Worm (Caenorhabditis elegans) whole organism, late embryonic: ENCODE data around the gene srh-184.

Experiments used
- C08G9.2 ChIP-seq: sonication (generic microtip); optimal IDR thresholded peaks from 2 replicates; lab custom pipeline; 2016; ENCODE audit warnings: mild to moderate bottlenecking, missing genetic modification characterization, moderate library complexity, missing compliant biosample characterization
- C38D4.7 ChIP-seq: fragments of 200-800 bp; sonication (Bioruptor generic); optimal IDR thresholded peaks from 2 replicates; lab custom pipeline; 2018; ENCODE audit warnings: mild to moderate bottlenecking, missing genetic modification characterization, moderate library complexity, missing compliant biosample characterization
- F13H6.1 ChIP-seq: sonication (generic microtip); optimal IDR thresholded peaks from 2 replicates; lab custom pipeline; 2016; ENCODE audit warnings: missing genetic modification characterization, missing compliant biosample characterization
- T23F11.4 ChIP-seq: fragments of 200-800 bp; sonication (Bioruptor generic); optimal IDR thresholded peaks from 2 replicates; lab custom pipeline; 2018; ENCODE audit warnings: mild to moderate bottlenecking, missing genetic modification characterization, missing compliant biosample characterization
- Y22D7AL.16 ChIP-seq: sonication (generic microtip); optimal IDR thresholded peaks from 2 replicates; lab custom pipeline; 2016; ENCODE audit warnings: missing genetic modification characterization, missing compliant biosample characterization
- ceh-19 ChIP-seq: fragments of 200-800 bp; sonication (Bioruptor generic); optimal IDR thresholded peaks from 2 replicates; lab custom pipeline; 2018; ENCODE audit warnings: mild to moderate bottlenecking, missing genetic modification characterization, missing compliant biosample characterization
- ceh-2 ChIP-seq: sonication (generic microtip); optimal IDR thresholded peaks from 2 replicates; lab custom pipeline; 2016; ENCODE audit warnings: missing genotype, missing genetic modification characterization, missing compliant biosample characterization
- ceh-22 ChIP-seq: sonication (generic microtip); optimal IDR thresholded peaks from 2 replicates; lab custom pipeline; 2017; ENCODE audit warnings: missing biosample characterization, missing genetic modification characterization
- ceh-24 ChIP-seq: sonication (generic microtip); optimal IDR thresholded peaks from 2 replicates; lab custom pipeline; 2016; ENCODE audit warnings: mild to moderate bottlenecking, missing genetic modification characterization, missing compliant biosample characterization
- ceh-31 ChIP-seq: sonication (generic microtip); optimal IDR thresholded peaks from 2 replicates; lab custom pipeline; 2016; ENCODE audit warnings: missing genetic modification characterization, missing compliant biosample characterization
- ceh-45 ChIP-seq: fragments of 200-800 bp; sonication (Bioruptor generic); IDR thresholded peaks from 2 replicates; pipeline ENCODE4 v1.3.6; 2022; ENCODE audit warnings: missing genetic modification reagents, missing genetic modification characterization, missing compliant biosample characterization
- ceh-48 ChIP-seq: sonication (generic microtip); optimal IDR thresholded peaks from 2 replicates; lab custom pipeline; 2016; ENCODE audit warnings: missing genetic modification characterization, inconsistent platforms, missing compliant biosample characterization
- ceh-9 ChIP-seq: sonication (generic microtip); optimal IDR thresholded peaks from 2 replicates; lab custom pipeline; 2016; ENCODE audit warnings: mild to moderate bottlenecking, missing genetic modification characterization, inconsistent platforms, missing compliant biosample characterization
- che-1 ChIP-seq: sonication (generic microtip); optimal IDR thresholded peaks from 2 replicates; lab custom pipeline; 2016; ENCODE audit warnings: mild to moderate bottlenecking, missing genetic modification characterization, missing compliant biosample characterization
- dmd-4 ChIP-seq: sonication (generic microtip); optimal IDR thresholded peaks from 2 replicates; lab custom pipeline; 2016; ENCODE audit warnings: borderline replicate concordance, missing genetic modification characterization, missing compliant biosample characterization
- dve-1 ChIP-seq: sonication (generic microtip); optimal IDR thresholded peaks from 2 replicates; lab custom pipeline; 2017; ENCODE audit warnings: antibody characterized with exemption, mild to moderate bottlenecking, missing genetic modification characterization, missing compliant biosample characterization
- elt-2 ChIP-seq: sonication (generic microtip); optimal IDR thresholded peaks from 2 replicates; lab custom pipeline; 2016; ENCODE audit warnings: missing genetic modification reagents, missing genetic modification characterization, missing compliant biosample characterization
- elt-4 ChIP-seq: sonication (generic microtip); optimal IDR thresholded peaks from 2 replicates; lab custom pipeline; 2016; ENCODE audit warnings: missing genetic modification characterization, missing compliant biosample characterization
- fax-1 ChIP-seq: sonication (generic microtip); optimal IDR thresholded peaks from 2 replicates; lab custom pipeline; 2016; ENCODE audit warnings: missing genotype, missing genetic modification characterization, missing compliant biosample characterization
- gmeb-2 ChIP-seq: sonication (generic microtip); optimal IDR thresholded peaks from 2 replicates; lab custom pipeline; 2016; ENCODE audit warnings: missing genetic modification characterization, inconsistent platforms, missing compliant biosample characterization
- hlh-13 ChIP-seq: fragments of 200-800 bp; sonication (Bioruptor generic); optimal IDR thresholded peaks from 2 replicates; lab custom pipeline; 2018; ENCODE audit warnings: mild to moderate bottlenecking, missing genetic modification characterization, missing compliant biosample characterization
- hlh-6 ChIP-seq: sonication (generic microtip); optimal IDR thresholded peaks from 2 replicates; lab custom pipeline; 2016; ENCODE audit warnings: missing genotype, missing genetic modification characterization, missing compliant biosample characterization
- lim-6 ChIP-seq: sonication (generic microtip); optimal IDR thresholded peaks from 2 replicates; lab custom pipeline; 2016; ENCODE audit warnings: missing genetic modification characterization, missing compliant biosample characterization
- lin-11 ChIP-seq: fragments of 200-800 bp; sonication (Bioruptor generic); optimal IDR thresholded peaks from 2 replicates; lab custom pipeline; 2018; ENCODE audit warnings: mild to moderate bottlenecking, missing genetic modification characterization, missing compliant biosample characterization
- madf-2 ChIP-seq: sonication (generic microtip); optimal IDR thresholded peaks from 2 replicates; lab custom pipeline; 2017; ENCODE audit warnings: missing genetic modification characterization, missing compliant biosample characterization
- mec-3 ChIP-seq: sonication (generic microtip); optimal IDR thresholded peaks from 2 replicates; lab custom pipeline; 2016; ENCODE audit warnings: borderline replicate concordance, missing genetic modification characterization, missing compliant biosample characterization
- nfya-1 ChIP-seq: sonication (generic microtip); optimal IDR thresholded peaks from 2 replicates; lab custom pipeline; 2017; ENCODE audit warnings: missing genetic modification characterization, mild to moderate bottlenecking, missing compliant biosample characterization, antibody characterized with exemption, moderate library complexity
- nhr-232 ChIP-seq: sonication (generic microtip); optimal IDR thresholded peaks from 2 replicates; lab custom pipeline; 2016; ENCODE audit warnings: missing genetic modification characterization, missing compliant biosample characterization
- npax-4 ChIP-seq: sonication (generic microtip); optimal IDR thresholded peaks from 2 replicates; lab custom pipeline; 2016; ENCODE audit warnings: missing genetic modification characterization, missing compliant biosample characterization
- odd-2 ChIP-seq: sonication (generic microtip); optimal IDR thresholded peaks from 2 replicates; lab custom pipeline; 2017; ENCODE audit warnings: antibody characterized with exemption, mild to moderate bottlenecking, missing genetic modification characterization, missing compliant biosample characterization
- pag-3 ChIP-seq: sonication (generic microtip); optimal IDR thresholded peaks from 2 replicates; lab custom pipeline; 2016; ENCODE audit warnings: missing compliant biosample characterization, missing genetic modification characterization, borderline replicate concordance
- pat-9 ChIP-seq: fragments of 200-800 bp; sonication (Bioruptor generic); optimal IDR thresholded peaks from 2 replicates; lab custom pipeline; 2018; ENCODE audit warnings: mild to moderate bottlenecking, missing genetic modification characterization, moderate library complexity, missing compliant biosample characterization
- pax-1 ChIP-seq: fragments of 150-350 bp; optimal IDR thresholded peaks from 2 replicates; lab custom pipeline; 2014; ENCODE audit warnings: missing biosample characterization, missing genetic modification characterization
- pha-4 ChIP-seq: fragments of 150-350 bp; optimal IDR thresholded peaks from 2 replicates; lab custom pipeline; 2018; ENCODE audit warnings: missing biosample characterization, missing genetic modification reagents, missing genetic modification characterization
- pqm-1 ChIP-seq: sonication (generic microtip); optimal IDR thresholded peaks from 2 replicates; lab custom pipeline; 2016; ENCODE audit warnings: missing genetic modification characterization, missing compliant biosample characterization
- ref-2 ChIP-seq: sonication (generic microtip); optimal IDR thresholded peaks from 2 replicates; lab custom pipeline; 2016; ENCODE audit warnings: missing genetic modification characterization, missing compliant biosample characterization
- rnt-1 ChIP-seq: sonication (generic microtip); optimal IDR thresholded peaks from 2 replicates; lab custom pipeline; 2016; ENCODE audit warnings: missing genetic modification characterization, missing compliant biosample characterization
- sdc-2 ChIP-seq: sonication (generic microtip); optimal IDR thresholded peaks from 2 replicates; lab custom pipeline; 2016; ENCODE audit warnings: missing genotype, missing genetic modification characterization, missing compliant biosample characterization
- sox-2 ChIP-seq: fragments of 200-800 bp; sonication (Bioruptor generic); IDR thresholded peaks from 2 replicates; pipeline ENCODE4 v1.3.6; 2022; ENCODE audit warnings: missing genetic modification reagents, missing genetic modification characterization, missing compliant biosample characterization
- sox-4 ChIP-seq: sonication (generic microtip); optimal IDR thresholded peaks from 2 replicates; lab custom pipeline; 2017; ENCODE audit warnings: mild to moderate bottlenecking, missing genetic modification characterization, inconsistent platforms, missing compliant biosample characterization
- tbx-2 ChIP-seq: sonication (generic microtip); optimal IDR thresholded peaks from 2 replicates; lab custom pipeline; 2016; ENCODE audit warnings: missing genetic modification characterization, missing compliant biosample characterization
- tbx-7 ChIP-seq: sonication (generic microtip); optimal IDR thresholded peaks from 2 replicates; lab custom pipeline; 2016; ENCODE audit warnings: missing genotype, missing genetic modification characterization, missing compliant biosample characterization
- unc-3 ChIP-seq, 2 experiments: fragments of 200-800 bp in 1 of 2; sonication (Bioruptor generic) in 1 of 2; sonication (generic microtip) in 1 of 2; conservative IDR thresholded peaks in 1 of 2; optimal IDR thresholded peaks in 1 of 2; 2 replicates each; pipeline versions ENCODE4 v1.3.6 to Lab custom; 2016 to 2022; ENCODE audit warnings: missing compliant biosample characterization in 2 of 2, missing genetic modification characterization in 2 of 2, missing genetic modification reagents in 1 of 2
- zip-5 ChIP-seq: sonication (generic microtip); optimal IDR thresholded peaks from 2 replicates; lab custom pipeline; 2016; ENCODE audit warnings: missing genetic modification characterization, missing compliant biosample characterization

srh-184 gene

DNA sequence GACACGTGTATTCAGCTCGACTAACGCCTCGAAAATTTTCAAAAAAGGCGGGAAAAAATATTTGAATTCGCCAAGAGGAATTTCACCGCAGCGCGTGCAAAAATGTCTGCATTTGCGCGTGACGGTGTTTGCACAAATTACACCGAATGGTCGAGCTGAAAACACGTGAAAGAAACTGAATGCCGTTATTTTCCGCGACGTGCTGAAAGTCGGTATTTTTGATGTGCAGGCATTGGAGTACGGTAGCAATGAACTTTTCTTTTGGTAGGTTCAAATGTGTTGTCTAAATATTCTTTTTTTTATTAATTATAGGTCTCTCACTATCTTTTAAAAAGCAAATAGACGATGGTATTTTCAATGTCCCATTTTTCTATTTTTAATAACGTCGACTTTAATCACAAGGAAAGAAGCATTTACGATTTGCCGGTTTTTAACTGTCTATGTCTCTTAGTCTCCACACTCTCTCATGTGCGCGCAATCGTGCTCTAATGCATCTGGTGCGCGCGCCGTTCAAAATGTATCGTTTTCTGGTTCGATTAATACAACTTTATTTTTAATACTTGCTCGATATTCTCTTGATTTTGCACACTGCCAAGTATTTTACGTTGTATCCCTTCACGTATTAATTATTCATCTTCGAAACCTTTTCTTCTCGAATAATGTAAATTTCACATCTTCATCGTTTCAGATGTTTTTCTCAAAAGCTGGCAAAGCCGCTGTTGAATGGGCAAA, 15.6 kb upstream of the srh-184 start, which contains the start of the genes C29A12.1 and lig-1:
Gene C29A12.1, minus strand, starts transcription at position 63 of the 732 bp plus-strand sequence.
Gene lig-1, plus strand, starts transcription at position 682 of the 732 bp plus-strand sequence.
- TF ChIP-seq ceh-31 (tag; lab: Kevin White, UChicago) (peak; percentile 16), ceh-9 (tag; lab: Kevin White, UChicago) (no peak), lim-6 (tag; lab: Kevin White, UChicago) (no peak)

DNA sequence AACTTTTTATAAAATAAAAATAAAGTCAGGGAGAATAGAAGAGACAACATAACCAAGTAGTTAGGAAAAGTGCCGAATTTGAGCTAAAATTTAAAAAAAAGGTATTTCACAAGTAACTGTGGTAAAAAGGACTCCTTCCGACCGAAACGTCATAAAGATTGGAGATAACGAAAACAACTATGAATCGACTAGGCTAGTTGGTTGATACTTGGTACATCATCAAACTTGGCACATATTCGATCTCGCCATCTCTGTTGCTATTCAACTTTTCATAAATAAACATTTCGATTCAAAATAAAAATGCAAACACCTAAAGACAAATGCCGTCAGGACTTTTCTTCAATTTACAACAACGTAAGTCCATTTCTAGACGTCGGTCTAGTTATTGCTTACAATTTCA, 13.8 kb upstream of the srh-184 start, which contains the start of gene C29A12.22:
Gene C29A12.22, plus strand, starts transcription at position 301 of the 400 bp plus-strand sequence.
- TF ChIP-seq ceh-19 (GFP tag; lab: Kevin White, UChicago) (no peak), ceh-24 (tag; lab: Kevin White, UChicago) (no peak), F13H6.1 (tag; lab: Kevin White, UChicago) (no peak), mec-3 (tag; lab: Kevin White, UChicago) (no peak), zip-5 (tag; lab: Kevin White, UChicago) (no peak), che-1 (tag; lab: Kevin White, UChicago) (no peak), gmeb-2 (no peak), hlh-13 (no peak), hlh-6 (tag; lab: Kevin White, UChicago) (no peak), sdc-2 (tag; lab: Kevin White, UChicago) (no peak), sox-4 (no peak), fax-1 (no peak), sox-2 (no peak), lin-11 (no peak), dve-1 (no peak), elt-4 (tag; lab: Kevin White, UChicago) (no peak), rnt-1 (tag; lab: Kevin White, UChicago) (no peak), nfya-1 (tag; lab: Kevin White, UChicago) (no peak), pag-3 (tag; lab: Kevin White, UChicago) (no peak)

DNA sequence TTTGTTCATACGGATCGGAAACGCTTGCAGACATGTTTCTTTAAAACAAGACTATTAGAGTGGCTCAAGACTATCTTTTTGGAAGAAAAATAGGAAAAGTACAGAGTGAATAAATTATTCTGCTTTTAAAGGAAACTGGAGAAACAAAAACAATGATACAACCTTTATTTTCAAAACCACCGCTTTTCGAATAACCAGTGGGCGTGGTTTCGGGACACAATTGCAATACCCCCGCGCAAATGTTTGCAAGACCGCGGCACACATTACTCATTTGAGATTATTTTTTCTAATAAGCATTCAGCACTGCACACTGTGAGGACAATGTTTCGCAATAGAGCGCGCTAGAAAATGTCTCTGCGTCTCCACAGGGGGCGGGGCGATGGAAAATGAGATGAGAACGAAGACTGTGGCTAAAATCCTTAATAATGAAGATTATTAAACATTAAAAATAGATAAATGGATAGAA, 9.9 kb upstream of the srh-184 start, which contains the start of gene plrg-1:
Gene plrg-1, minus strand, starts transcription at position 51 of the 466 bp plus-strand sequence.
- TF ChIP-seq mec-3 (tag; lab: Kevin White, UChicago), result no peak
- TF ChIP-seq F13H6.1 (tag; lab: Kevin White, UChicago), result peak; percentile 77
- TF ChIP-seq sox-4, result peak; percentile 85
- peak; percentile 75 for TF ChIP-seq nhr-232 (tag; lab: Kevin White, UChicago)
- peak; percentile 63 for TF ChIP-seq Y22D7AL.16 (tag; lab: Kevin White, UChicago)
- TF ChIP-seq che-1 (tag; lab: Kevin White, UChicago), result peak; percentile 76
- TF ChIP-seq pat-9 (tag; lab: Kevin White, UChicago), result peak; percentile 83
- peak; percentile 76 for TF ChIP-seq T23F11.4 (GFP tag; lab: Kevin White, UChicago)
- TF ChIP-seq pax-1 (tag; lab: Kevin White, UChicago), result peak; percentile 49
- TF ChIP-seq nfya-1 (tag; lab: Kevin White, UChicago), result peak; percentile 91
- peak; percentile 75 for TF ChIP-seq dmd-4
- TF ChIP-seq hlh-6 (tag; lab: Kevin White, UChicago), result peak; percentile 91
- TF ChIP-seq C38D4.7, result peak; percentile 74
- peak; percentile 76 for TF ChIP-seq ceh-45 (GFP tag; lab: Robert Waterston, UW)
- peak; percentile 89 for TF ChIP-seq ref-2
- peak; percentile 86 for TF ChIP-seq unc-3 (GFP tag; conservative IDR thresholded peaks at IDR 0.05; lab: Robert Waterston, UW)
- peak; percentile 86 for TF ChIP-seq unc-3 (tag; optimal IDR thresholded peaks at IDR 0.05; lab: Kevin White, UChicago)
- TF ChIP-seq elt-2 (tag; lab: Kevin White, UChicago), result peak; percentile 92
- peak; percentile 93 for TF ChIP-seq ceh-19 (GFP tag; lab: Kevin White, UChicago)
- TF ChIP-seq npax-4, result peak; percentile 57
- TF ChIP-seq tbx-2 (tag; lab: Kevin White, UChicago), result peak; percentile 92
- TF ChIP-seq tbx-7 (tag; lab: Kevin White, UChicago), result peak; percentile 53
- peak; percentile 93 for TF ChIP-seq ceh-31 (tag; lab: Kevin White, UChicago)
- peak; percentile 79 for TF ChIP-seq C08G9.2 (tag; lab: Kevin White, UChicago)
- TF ChIP-seq ceh-2, result peak; percentile 88
- TF ChIP-seq pqm-1 (tag; lab: Kevin White, UChicago), result peak; percentile 46
- no peak for TF ChIP-seq ceh-9 (tag; lab: Kevin White, UChicago)
- TF ChIP-seq odd-2 (tag; lab: Kevin White, UChicago), result peak; percentile 37
- no peak for TF ChIP-seq hlh-13
- TF ChIP-seq ceh-48 (tag; lab: Kevin White, UChicago), result peak; percentile 58
- no peak for TF ChIP-seq pha-4
- peak; percentile 90 for TF ChIP-seq rnt-1 (tag; lab: Kevin White, UChicago)
- peak; percentile 71 for TF ChIP-seq ceh-22 (tag; lab: Kevin White, UChicago)
- peak; percentile 79 for TF ChIP-seq madf-2 (tag; lab: Kevin White, UChicago)
- TF ChIP-seq lim-6 (tag; lab: Kevin White, UChicago), result peak; percentile 74
